Fruit fly (Drosophila melanogaster) whole organism, embryonic: ENCODE data around the gene Pxd.

Experiments
- Awh ChIP-seq: fragments of 200-800 bp; sonication (Bioruptor generic); IDR thresholded peaks from 2 replicates; pipeline ENCODE4, ENCODE4 v1.3.6; 2022; ENCODE audit warnings: missing biosample characterization, missing genetic modification characterization
- CG10147 ChIP-seq: fragments of 200-800 bp; sonication (Bioruptor generic); optimal IDR thresholded peaks from 2 replicates; lab custom pipeline; 2019; ENCODE audit warnings: missing biosample characterization, mild to moderate bottlenecking, missing genetic modification characterization, moderate library complexity
- CG10959 ChIP-seq: fragments of 200-800 bp; sonication (Bioruptor generic); IDR thresholded peaks from 2 replicates; pipeline ENCODE4 v1.3.6; 2022; ENCODE audit warnings: missing biosample characterization, missing genetic modification characterization
- CG11398 ChIP-seq: fragments of 200-800 bp; sonication (Bioruptor generic); optimal IDR thresholded peaks from 2 replicates; lab custom pipeline; 2016; ENCODE audit warnings: missing biosample characterization, missing genetic modification characterization
- CG12744 ChIP-seq: fragments of 200-800 bp; sonication (Bioruptor generic); optimal IDR thresholded peaks from 2 replicates; lab custom pipeline; 2016; ENCODE audit warnings: missing biosample characterization, missing genetic modification characterization
- CG14710 ChIP-seq: fragments of 200-800 bp; sonication (Bioruptor generic); optimal IDR thresholded peaks from 3 replicates; lab custom pipeline; 2019; ENCODE audit warnings: missing biosample characterization, mild to moderate bottlenecking, missing genetic modification characterization, moderate library complexity
- CG32532 ChIP-seq: fragments of 200-800 bp; sonication (Bioruptor generic); IDR thresholded peaks from 2 replicates; pipeline ENCODE4 v1.3.6; 2022; ENCODE audit warnings: missing biosample characterization, missing genetic modification characterization
- CG33557 ChIP-seq: fragments of 200-800 bp; sonication (Bioruptor generic); optimal IDR thresholded peaks from 2 replicates; lab custom pipeline; 2019; ENCODE audit warnings: missing biosample characterization, mild to moderate bottlenecking, missing genetic modification characterization, moderate library complexity
- CG3995 ChIP-seq: fragments of 200-800 bp; sonication (Bioruptor generic); optimal IDR thresholded peaks from 3 replicates; lab custom pipeline; 2016; ENCODE audit warnings: missing biosample characterization, missing genetic modification characterization
- CG6254 ChIP-seq: fragments of 200-800 bp; sonication (Bioruptor generic); optimal IDR thresholded peaks from 3 replicates; lab custom pipeline; 2017; ENCODE audit warnings: mild to moderate bottlenecking, missing biosample characterization, missing genetic modification reagents, missing genetic modification characterization
- CG6765 ChIP-seq: fragments of 200-800 bp; sonication (Bioruptor generic); optimal IDR thresholded peaks from 3 replicates; lab custom pipeline; 2017; ENCODE audit warnings: missing biosample characterization, mild to moderate bottlenecking, missing genetic modification characterization
- CG6813 ChIP-seq: fragments of 200-800 bp; sonication (Bioruptor generic); optimal IDR thresholded peaks from 2 replicates; lab custom pipeline; 2017; ENCODE audit warnings: missing biosample characterization, missing genetic modification characterization, mild to moderate bottlenecking, moderate library complexity, missing genetic modification reagents
- CG7556 ChIP-seq: fragments of 200-800 bp; sonication (Bioruptor generic); optimal IDR thresholded peaks from 2 replicates; lab custom pipeline; 2017; ENCODE audit warnings: missing biosample characterization, mild to moderate bottlenecking, missing genetic modification characterization
- CG8388 ChIP-seq: fragments of 200-800 bp; sonication (Bioruptor generic); optimal IDR thresholded peaks from 2 replicates; lab custom pipeline; 2019; ENCODE audit warnings: missing biosample characterization, mild to moderate bottlenecking, missing genetic modification characterization, moderate library complexity
- CG8478 ChIP-seq: fragments of >200 bp; optimal IDR thresholded peaks from 2 replicates; lab custom pipeline; 2018
- Dek ChIP-seq: fragments of 200-800 bp; sonication (Bioruptor generic); optimal IDR thresholded peaks from 3 replicates; lab custom pipeline; 2019; ENCODE audit warnings: missing biosample characterization, mild to moderate bottlenecking, missing genetic modification characterization, moderate library complexity
- Dp ChIP-seq: fragments of 200-800 bp; sonication (Bioruptor generic); optimal IDR thresholded peaks from 2 replicates; lab custom pipeline; 2018; ENCODE audit warnings: missing biosample characterization, mild to moderate bottlenecking, missing genetic modification characterization, moderate library complexity
- Ets97D ChIP-seq: fragments of 200-800 bp; sonication (Bioruptor generic); optimal IDR thresholded peaks from 3 replicates; lab custom pipeline; 2016; ENCODE audit warnings: missing biosample characterization, missing genetic modification characterization
- Fer3 ChIP-seq: fragments of 200-800 bp; sonication (Bioruptor generic); optimal IDR thresholded peaks from 2 replicates; lab custom pipeline; 2018; ENCODE audit warnings: missing biosample characterization, mild to moderate bottlenecking, missing genetic modification characterization, moderate library complexity
- H15 ChIP-seq: fragments of 200-800 bp; sonication (Bioruptor generic); IDR thresholded peaks from 3 replicates; pipeline ENCODE4 v1.3.6; 2022; ENCODE audit warnings: missing biosample characterization, missing genetic modification characterization
- HHEX ChIP-seq: fragments of 200-800 bp; sonication (Bioruptor generic); optimal IDR thresholded peaks from 3 replicates; lab custom pipeline; 2017; ENCODE audit warnings: missing biosample characterization, mild to moderate bottlenecking, missing genetic modification characterization, missing genetic modification reagents
- Hand ChIP-seq: fragments of 200-800 bp; sonication (Bioruptor generic); optimal IDR thresholded peaks from 2 replicates; lab custom pipeline; 2017; ENCODE audit warnings: mild to moderate bottlenecking, missing biosample characterization, missing genetic modification reagents, missing genetic modification characterization
- Kr ChIP-seq: fragments of 200-800 bp; sonication (Bioruptor generic); optimal IDR thresholded peaks from 2 replicates; lab custom pipeline; 2017; ENCODE audit warnings: missing biosample characterization, mild to moderate bottlenecking, missing genetic modification characterization
- NC2α ChIP-seq: fragments of 200-800 bp; sonication (Bioruptor generic); optimal IDR thresholded peaks from 2 replicates; lab custom pipeline; 2016; ENCODE audit warnings: missing biosample characterization, missing genetic modification characterization
- NFAT ChIP-seq: fragments of 200-800 bp; sonication (Bioruptor generic); IDR thresholded peaks from 2 replicates; pipeline ENCODE4 v1.3.6; 2022; ENCODE audit warnings: missing biosample characterization, missing genetic modification characterization
- NK7.1 ChIP-seq: fragments of 200-800 bp; sonication (Bioruptor generic); optimal IDR thresholded peaks from 3 replicates; lab custom pipeline; 2016; ENCODE audit warnings: missing biosample characterization, missing genetic modification characterization
- PHDP ChIP-seq: fragments of 200-800 bp; sonication (Bioruptor generic); optimal IDR thresholded peaks from 3 replicates; lab custom pipeline; 2018; ENCODE audit warnings: missing biosample characterization, mild to moderate bottlenecking, missing genetic modification characterization, moderate library complexity
- Ravus ChIP-seq: fragments of 200-800 bp; sonication (Bioruptor generic); IDR thresholded peaks from 2 replicates; pipeline ENCODE4 v1.3.6; 2022; ENCODE audit warnings: missing biosample characterization, missing genetic modification characterization
- al ChIP-seq: fragments of 200-800 bp; sonication (Bioruptor generic); IDR thresholded peaks from 2 replicates; pipeline ENCODE4 v1.3.6; 2022; ENCODE audit warnings: missing biosample characterization, missing genetic modification characterization
- bowl ChIP-seq: fragments of 200-800 bp; sonication (Bioruptor generic); IDR thresholded peaks from 2 replicates; pipeline ENCODE4 v1.3.6; 2022; ENCODE audit warnings: missing biosample characterization, missing genetic modification characterization
- chif ChIP-seq, 2 experiments: fragments of 200-800 bp; sonication (Bioruptor generic); optimal IDR thresholded peaks; 3 replicates each; lab custom pipeline; 2016; ENCODE audit warnings: missing biosample characterization in 2 of 2, missing genetic modification characterization in 2 of 2
- chn ChIP-seq: fragments of 200-800 bp; sonication (Bioruptor generic); optimal IDR thresholded peaks from 2 replicates; lab custom pipeline; 2016; ENCODE audit warnings: missing biosample characterization, missing genetic modification characterization
- crp ChIP-seq, 2 experiments: fragments of 200-800 bp; sonication (Bioruptor generic); optimal IDR thresholded peaks; 2 replicates in 1 of 2; 3 replicates in 1 of 2; lab custom pipeline; 2017; ENCODE audit warnings: missing biosample characterization in 2 of 2, missing genetic modification characterization in 2 of 2, mild to moderate bottlenecking in 1 of 2, moderate library complexity in 1 of 2
- en ChIP-seq: fragments of 200-800 bp; sonication (Bioruptor generic); optimal IDR thresholded peaks from 2 replicates; lab custom pipeline; 2016; ENCODE audit warnings: missing biosample characterization, missing genetic modification characterization
- exex ChIP-seq: fragments of 200-800 bp; sonication (Bioruptor generic); optimal IDR thresholded peaks from 4 replicates; lab custom pipeline; 2018; ENCODE audit warnings: missing biosample characterization, mild to moderate bottlenecking, missing genetic modification characterization, moderate library complexity
- fd102C ChIP-seq: fragments of 200-800 bp; sonication (Bioruptor generic); optimal IDR thresholded peaks from 2 replicates; lab custom pipeline; 2018; ENCODE audit warnings: missing biosample characterization, mild to moderate bottlenecking, missing genetic modification characterization, moderate library complexity
- gcm ChIP-seq: fragments of 200-800 bp; sonication (Bioruptor generic); optimal IDR thresholded peaks from 2 replicates; lab custom pipeline; 2019; ENCODE audit warnings: missing biosample characterization, mild to moderate bottlenecking, missing genetic modification characterization, moderate library complexity
- inv ChIP-seq: fragments of 200-800 bp; sonication (Bioruptor generic); IDR thresholded peaks from 2 replicates; pipeline ENCODE4 v1.3.6; 2022; ENCODE audit warnings: missing biosample characterization, missing genetic modification characterization; ENCODE audit not compliant: partially characterized antibody
- kni ChIP-seq: fragments of 200-800 bp; sonication (Bioruptor generic); optimal IDR thresholded peaks from 3 replicates; lab custom pipeline; 2017; ENCODE audit warnings: mild to moderate bottlenecking, missing biosample characterization, missing genetic modification reagents, missing genetic modification characterization
- lilli ChIP-seq: fragments of 200-800 bp; sonication (Bioruptor generic); optimal IDR thresholded peaks from 3 replicates; lab custom pipeline; 2016; ENCODE audit warnings: missing biosample characterization, missing genetic modification characterization
- luna ChIP-seq: fragments of 200-800 bp; sonication (Bioruptor generic); optimal IDR thresholded peaks from 2 replicates; lab custom pipeline; 2016; ENCODE audit warnings: missing biosample characterization, missing genetic modification characterization
- nmo ChIP-seq: fragments of 200-800 bp; sonication (Bioruptor generic); optimal IDR thresholded peaks from 2 replicates; lab custom pipeline; 2018; ENCODE audit warnings: missing biosample characterization, mild to moderate bottlenecking, missing genetic modification characterization, moderate library complexity
- pnt ChIP-seq: fragments of 200-800 bp; sonication (Bioruptor generic); optimal IDR thresholded peaks from 3 replicates; lab custom pipeline; 2016; ENCODE audit warnings: missing biosample characterization, missing genetic modification characterization
- sd ChIP-seq: fragments of 200-800 bp; sonication (Bioruptor generic); optimal IDR thresholded peaks from 3 replicates; lab custom pipeline; 2018; ENCODE audit warnings: missing biosample characterization, mild to moderate bottlenecking, missing genetic modification characterization, moderate library complexity
- ssp ChIP-seq: fragments of 200-800 bp; sonication (Bioruptor generic); IDR thresholded peaks from 2 replicates; pipeline ENCODE4 v1.3.6; 2022; ENCODE audit warnings: missing biosample characterization, missing genetic modification characterization
- trem ChIP-seq: fragments of 200-800 bp; optimal IDR thresholded peaks from 3 replicates; lab custom pipeline; 2019; ENCODE audit warnings: missing biosample characterization, mild to moderate bottlenecking, missing genetic modification characterization, moderate library complexity
- vnd ChIP-seq: fragments of 200-800 bp; sonication (Bioruptor generic); IDR thresholded peaks from 3 replicates; pipeline ENCODE4 v1.3.6; 2022; ENCODE audit warnings: missing biosample characterization, missing genetic modification characterization; ENCODE audit not compliant: partially characterized antibody
- z ChIP-seq: fragments of 200-800 bp; sonication (Bioruptor generic); IDR thresholded peaks from 3 replicates; pipeline ENCODE4 v1.3.6; 2022; ENCODE audit warnings: missing biosample characterization, missing genetic modification characterization
- zf30C ChIP-seq: fragments of 200-800 bp; sonication (Bioruptor generic); optimal IDR thresholded peaks from 3 replicates; lab custom pipeline; 2018; ENCODE audit warnings: missing biosample characterization, mild to moderate bottlenecking, missing genetic modification characterization

The Pxd gene

dm6 chr3R:17002218-17003110 lies 11.9 kb upstream of the Pxd start, which contains the start of the genes Sf3a1 and Irc (continued):
- no peak for TF ChIP-seq z (GFP tag; lab: Robert Waterston, UW)
- TF ChIP-seq Ravus (GFP tag; lab: Robert Waterston, UW) = no peak
- no peak for TF ChIP-seq CG7556 (GFP tag; lab: Kevin White, UChicago)
- no peak for TF ChIP-seq NC2α
- no peak for TF ChIP-seq bowl
- no peak for TF ChIP-seq zf30C
- TF ChIP-seq nmo (GFP tag; lab: Kevin White, UChicago) = peak; percentile 56
- TF ChIP-seq gcm = no peak
- no peak for TF ChIP-seq luna (GFP tag; lab: Kevin White, UChicago)
- peak; percentile 59 for TF ChIP-seq lilli (GFP tag; lab: Kevin White, UChicago)
- no peak for TF ChIP-seq CG10147
- TF ChIP-seq CG6254 (GFP tag; lab: Kevin White, UChicago) = no peak
- TF ChIP-seq Dp (GFP tag; lab: Kevin White, UChicago) = peak; percentile 96
- peak; percentile 94 for TF ChIP-seq inv
- no peak for TF ChIP-seq CG33557 (GFP tag; lab: Kevin White, UChicago)
- no peak for TF ChIP-seq kni (GFP tag; lab: Kevin White, UChicago)
- no peak for TF ChIP-seq NK7.1
- no peak for TF ChIP-seq crp (GFP tag; optimal IDR thresholded peaks at IDR 0.05; lab: Kevin White, UChicago)
- TF ChIP-seq sd (tag; lab: Kevin White, UChicago) = no peak
- no peak for TF ChIP-seq CG10959 (GFP tag; lab: Robert Waterston, UW)
- TF ChIP-seq CG6765 (GFP tag; lab: Kevin White, UChicago) = no peak
- TF ChIP-seq Fer3 (tag; lab: Kevin White, UChicago) = no peak
- TF ChIP-seq CG14710 (tag; lab: Kevin White, UChicago) = peak; percentile 52
- TF ChIP-seq HHEX (GFP tag; lab: Kevin White, UChicago) = no peak
- TF ChIP-seq al (GFP tag; lab: Robert Waterston, UW) = no peak
- TF ChIP-seq chif (GFP tag; optimal IDR thresholded peaks at IDR 0.05; lab: Kevin White, UChicago) = no peak
- TF ChIP-seq pnt (GFP tag; lab: Kevin White, UChicago) = no peak
- TF ChIP-seq CG12744 (GFP tag; lab: Kevin White, UChicago) = no peak
- TF ChIP-seq exex (tag; lab: Kevin White, UChicago) = no peak
- peak; percentile 25; the same call in 1 of the 2 replicates for TF ChIP-seq ssp (GFP tag; lab: Robert Waterston, UW)
- TF ChIP-seq chn (GFP tag; lab: Kevin White, UChicago) = no peak
- TF ChIP-seq trem (tag; lab: Kevin White, UChicago) = peak; percentile 75
- no peak; the same call in 1 of the 2 replicates for TF ChIP-seq NFAT (GFP tag; lab: Robert Waterston, UW)
- TF ChIP-seq fd102C (GFP tag; lab: Kevin White, UChicago) = no peak
- no peak for TF ChIP-seq Hand
- TF ChIP-seq Kr (GFP tag; lab: Kevin White, UChicago) = no peak
- peak; percentile 86 for TF ChIP-seq CG3995
- peak; percentile 5 for TF ChIP-seq PHDP (tag; lab: Kevin White, UChicago)
- TF ChIP-seq CG6813 (GFP tag; lab: Kevin White, UChicago) = no peak
- peak; percentile 94 for TF ChIP-seq vnd
- peak; percentile 13 for TF ChIP-seq CG11398 (GFP tag; lab: Kevin White, UChicago)
- no peak for TF ChIP-seq en (GFP tag; lab: Kevin White, UChicago)
- no peak for TF ChIP-seq Dek (tag; lab: Kevin White, UChicago)
- TF ChIP-seq CG32532 (GFP tag; lab: Robert Waterston, UW) = peak; percentile 46
- no peak; the same call in 2 of the 3 replicates for TF ChIP-seq H15 (GFP tag; lab: Robert Waterston, UW)
- TF ChIP-seq CG8478 (lab: Kevin White, UChicago) = no peak
- peak; percentile 78 for TF ChIP-seq Ets97D
- no peak for TF ChIP-seq Awh
- TF ChIP-seq CG8388 (GFP tag; lab: Kevin White, UChicago) = no peak
